Fruit fly (Drosophila melanogaster): Measurements from ENCODE around the gene Cpr72Ec.

The Cpr72Ec gene

DNA sequence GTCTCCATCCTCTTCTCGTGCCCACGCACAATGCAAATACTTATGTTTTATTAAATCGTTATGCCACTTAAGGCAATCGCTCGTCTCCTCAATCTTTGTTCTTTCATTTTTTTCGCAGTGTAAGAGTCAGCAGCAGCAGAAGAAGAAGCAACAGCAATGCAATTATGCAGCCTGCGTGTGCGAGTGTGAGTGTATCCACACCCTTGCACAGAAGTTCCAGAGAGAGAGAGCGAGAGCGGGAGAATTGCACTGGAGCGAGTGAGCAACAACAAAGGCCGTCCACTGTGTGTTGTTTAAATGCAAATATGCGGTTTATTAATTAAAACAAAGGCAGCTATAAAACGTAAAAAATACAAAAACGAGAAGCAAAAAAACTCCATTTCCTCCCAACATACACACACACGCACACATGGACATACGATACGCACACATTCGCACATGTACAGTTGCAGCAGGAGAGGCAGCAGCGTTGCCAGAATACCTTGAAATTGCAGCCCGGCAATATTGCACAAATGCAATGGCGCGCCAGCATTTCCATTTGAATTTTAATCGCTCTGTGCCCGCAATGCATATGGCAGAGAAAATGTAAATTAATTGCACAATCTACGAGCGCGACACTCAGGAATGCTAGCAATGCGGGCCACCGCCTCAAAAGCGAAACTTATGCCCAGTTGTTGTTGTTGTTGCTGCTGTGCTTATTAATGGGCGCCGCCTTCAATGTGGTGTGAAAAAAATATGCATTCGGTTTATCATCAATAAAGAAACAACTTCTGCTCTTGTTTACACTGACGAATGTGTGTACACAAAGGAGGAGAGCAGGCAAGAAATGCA lies 41.7 kb upstream of the Cpr72Ec start (continued):
- TF ChIP-seq sim (GFP tag; IDR thresholded peaks at IDR 0.05) (peak; percentile 69), CG17912 (GFP tag; optimal IDR thresholded peaks at IDR 0.05) (no peak), CG9876 (GFP tag; optimal IDR thresholded peaks at IDR 0.05) (no peak), grn (GFP tag; optimal IDR thresholded peaks at IDR 0.05) (no peak), Mrtf (GFP tag; IDR thresholded peaks at IDR 0.05) (no peak), trh (GFP tag; optimal IDR thresholded peaks at IDR 0.05) (no peak), Optix (GFP tag; IDR thresholded peaks at IDR 0.05) (0 out of 3 replicates have a peak, but pooled peaks have one; percentile 13), cas (GFP tag; IDR thresholded peaks at IDR 0.05) (no peak), amos (GFP tag; IDR thresholded peaks at IDR 0.05; ENCODE audit: partially characterized antibody) (no peak), unc-4 (GFP tag; IDR thresholded peaks at IDR 0.05; ENCODE audit: partially characterized antibody) (no peak), ind (GFP tag; optimal IDR thresholded peaks at IDR 0.05) (no peak), CG34224 (GFP tag; IDR thresholded peaks at IDR 0.05; ENCODE audit: partially characterized antibody) (no peak), Sry-δ (GFP tag; optimal IDR thresholded peaks at IDR 0.05) (peak; percentile 17), CG4328 (GFP tag; optimal IDR thresholded peaks at IDR 0.05) (peak; percentile 56), Lim3 (GFP tag; IDR thresholded peaks at IDR 0.05) (no peak), MBD-R2 (GFP tag; IDR thresholded peaks at IDR 0.05) (no peak), bsh (GFP tag; optimal IDR thresholded peaks at IDR 0.05) (peak; percentile 32 to 61), pzg (GFP tag; optimal IDR thresholded peaks at IDR 0.05) (no peak), Dfd (GFP tag; optimal IDR thresholded peaks at IDR 0.05) (no peak), psq (GFP tag; optimal IDR thresholded peaks at IDR 0.05) (peak; percentile 19), E2f2 (GFP tag; IDR thresholded peaks at IDR 0.05) (peak; percentile 63), Spps (tag; optimal IDR thresholded peaks at IDR 0.05) (peak; percentile 57), slou (GFP tag; optimal IDR thresholded peaks at IDR 0.05) (no peak), CG5245 (GFP tag; optimal IDR thresholded peaks at IDR 0.05) (peak; percentile 32), ap (GFP tag; IDR thresholded peaks at IDR 0.05) (no peak), CG6689 (GFP tag; IDR thresholded peaks at IDR 0.05) (no peak), CG11695 (GFP tag; IDR thresholded peaks at IDR 0.05) (no peak), disco-r (GFP tag; optimal IDR thresholded peaks at IDR 0.05) (no peak), CG1647 (GFP tag; optimal IDR thresholded peaks at IDR 0.05) (no peak), MESR4 (GFP tag; optimal IDR thresholded peaks at IDR 0.05) (no peak), cg (GFP tag; optimal IDR thresholded peaks at IDR 0.05) (peak; percentile 78), CG8478 (optimal IDR thresholded peaks at IDR 0.05) (peak; percentile 2), tgo (GFP tag; IDR thresholded peaks at IDR 0.05) (no peak), kni (GFP tag; optimal IDR thresholded peaks at IDR 0.05) (peak; percentile 94), sqz (GFP tag; optimal IDR thresholded peaks at IDR 0.05) (no peak), CG6765 (GFP tag; optimal IDR thresholded peaks at IDR 0.05) (no peak), CG11398 (GFP tag; optimal IDR thresholded peaks at IDR 0.05) (peak; percentile 46), her (GFP tag; optimal IDR thresholded peaks at IDR 0.05) (peak; percentile 26), Fer3 (tag; optimal IDR thresholded peaks at IDR 0.05) (no peak), CG4404 (GFP tag; IDR thresholded peaks at IDR 0.05) (peak; percentile 48; the same call in 1 of the 2 replicates), scrt (GFP tag; optimal IDR thresholded peaks at IDR 0.05) (no peak), ab (GFP tag; optimal IDR thresholded peaks at IDR 0.05) (no peak), cad (GFP tag; optimal IDR thresholded peaks at IDR 0.05) (no peak), CG3838 (GFP tag; optimal IDR thresholded peaks at IDR 0.05) (no peak), ken (GFP tag; IDR thresholded peaks at IDR 0.05) (0 out of 3 replicates have a peak, but pooled peaks have one; percentile 33), CG18619 (GFP tag; optimal IDR thresholded peaks at IDR 0.05) (peak; percentile 27), CG2120 (GFP tag; optimal IDR thresholded peaks at IDR 0.05) (no peak), Xbp1 (GFP tag; optimal IDR thresholded peaks at IDR 0.05) (no peak), Fer1 (GFP tag; optimal IDR thresholded peaks at IDR 0.05) (no peak), Rfx (GFP tag; IDR thresholded peaks at IDR 0.05) (no peak), pnt (GFP tag; optimal IDR thresholded peaks at IDR 0.05) (peak; percentile 37)
